Worm (Caenorhabditis elegans) whole organism, dauer: ENCODE data around the gene F16G10.10.

Source experiments
- unc-62 ChIP-seq: sonication (generic microtip); optimal IDR thresholded peaks from 2 replicates; lab custom pipeline; 2017; ENCODE audit warnings: missing biosample characterization, missing genetic modification reagents, missing genetic modification characterization

Gene F16G10.10

ce11 chrII:2390884-2391283, at the start of gene F16G10.10:
Gene F16G10.10 (minus strand): TSS chrII:2390984.
- no peak for TF ChIP-seq unc-62 (GFP tag; lab: Kevin White, UChicago)

- TF ChIP-seq unc-62 (GFP tag; lab: Kevin White, UChicago), result no peak
These were observed 49.5 kb upstream of the F16G10.10 start for ce11 chrII:2440312-2440711.

ce11 chrII:2438944-2439343, 48.2 kb upstream of the F16G10.10 start:
- TF ChIP-seq unc-62 (GFP tag; lab: Kevin White, UChicago), result no peak

ce11 chrII:2438180-2438579, 47.4 kb upstream of the F16G10.10 start:
- TF ChIP-seq unc-62 (GFP tag; lab: Kevin White, UChicago), result no peak

- no peak for TF ChIP-seq unc-62 (GFP tag; lab: Kevin White, UChicago)
These were observed 46.0 kb upstream of the F16G10.10 start for ce11 chrII:2436757-2437156.

ce11 chrII:2435566-2435965, 44.8 kb upstream of the F16G10.10 start:
- TF ChIP-seq unc-62 (GFP tag; lab: Kevin White, UChicago), result no peak

- no peak for TF ChIP-seq unc-62 (GFP tag; lab: Kevin White, UChicago)
These were observed 41.2 kb upstream of the F16G10.10 start, which contains the start of gene ceh-86 for ce11 chrII:2431972-2432371. Gene ceh-86 (minus strand): TSS chrII:2432072.

- no peak for TF ChIP-seq unc-62 (GFP tag; lab: Kevin White, UChicago)
These were observed 31.6 kb upstream of the F16G10.10 start for ce11 chrII:2422427-2422826.

- no peak for TF ChIP-seq unc-62 (GFP tag; lab: Kevin White, UChicago)
These were observed 31.1 kb upstream of the F16G10.10 start, which contains the start of gene F42G2.2 for ce11 chrII:2421905-2422304. Gene F42G2.2 (plus strand): TSS chrII:2422205.

- no peak for TF ChIP-seq unc-62 (GFP tag; lab: Kevin White, UChicago)
These were observed 30.4 kb upstream of the F16G10.10 start for ce11 chrII:2421185-2421584.

- no peak for TF ChIP-seq unc-62 (GFP tag; lab: Kevin White, UChicago)
These were observed 29.9 kb upstream of the F16G10.10 start for ce11 chrII:2420685-2421084.

- TF ChIP-seq unc-62 (GFP tag; lab: Kevin White, UChicago), result no peak
These were observed 28.1 kb upstream of the F16G10.10 start, which contains the start of gene fbxc-20 for ce11 chrII:2418836-2419235. Gene fbxc-20 (plus strand): TSS chrII:2419136.

ce11 chrII:2417889-2418288, 27.1 kb upstream of the F16G10.10 start, which contains the start of the genes F42G2.5 and F42G2.7:
Gene F42G2.5 (minus strand): TSS chrII:2417989.
Gene F42G2.7 (plus strand): TSS chrII:2418158.
- no peak for TF ChIP-seq unc-62 (GFP tag; lab: Kevin White, UChicago)

- TF ChIP-seq unc-62 (GFP tag; lab: Kevin White, UChicago), result no peak
These were observed 24.7 kb upstream of the F16G10.10 start, which contains the start of gene fbxa-4 for ce11 chrII:2415439-2415838. Gene fbxa-4 (minus strand): TSS chrII:2415531.

- TF ChIP-seq unc-62 (GFP tag; lab: Kevin White, UChicago), result no peak
These were observed 21.9 kb upstream of the F16G10.10 start, which contains the start of gene fbxa-182 for ce11 chrII:2412649-2413048. Gene fbxa-182 (minus strand): TSS chrII:2412749.

- no peak for TF ChIP-seq unc-62 (GFP tag; lab: Kevin White, UChicago)
These were observed 20.8 kb upstream of the F16G10.10 start for ce11 chrII:2411555-2411954.

ce11 chrII:2411093-2411492, 20.3 kb upstream of the F16G10.10 start:
- no peak for TF ChIP-seq unc-62 (GFP tag; lab: Kevin White, UChicago)
